Worm (Caenorhabditis elegans): Measurements from ENCODE around the gene ulp-2.

ulp-2 gene

DNA sequence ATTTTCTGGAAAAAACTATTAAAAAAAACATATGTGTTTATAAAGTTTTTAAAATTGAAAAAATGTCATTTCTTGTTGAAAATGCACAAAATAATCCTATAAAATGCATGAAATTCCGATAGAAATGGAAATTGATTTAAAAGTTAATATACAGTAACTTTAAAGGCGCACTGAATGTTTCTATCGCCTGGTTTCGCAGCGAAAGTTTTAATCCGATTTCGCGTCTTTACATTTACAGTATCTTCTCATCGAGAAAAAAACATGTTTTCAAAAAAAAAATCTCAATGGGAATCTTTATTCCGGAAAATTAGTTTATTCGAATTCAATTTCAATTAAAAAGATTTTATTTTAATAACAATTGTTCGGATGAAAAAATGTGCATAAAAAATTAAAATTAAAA lies 45.5 kb downstream of the ulp-2 start, which contains the start of gene R05F9.11 (continued):
- TF ChIP-seq aptf-3 (GFP tag; IDR thresholded peaks at IDR 0.05) (no peak), F33H1.4 (GFP tag; IDR thresholded peaks at IDR 0.05) (peak; percentile 95), tbp1 (GFP tag; optimal IDR thresholded peaks at IDR 0.05) (peak; percentile 42), B0019.2 (GFP tag; conservative IDR thresholded peaks at IDR 0.05) (no peak), lag-1 (GFP tag; IDR thresholded peaks at IDR 0.05) (no peak), him-1 (tag; optimal IDR thresholded peaks at IDR 0.05) (peak; percentile 79), mcd-1 (GFP tag; IDR thresholded peaks at IDR 0.05) (0 out of 2 replicates have a peak, but pooled peaks have one; percentile 18), D2030.7 (GFP tag; IDR thresholded peaks at IDR 0.05) (peak; percentile 66), egrh-3 (GFP tag; IDR thresholded peaks at IDR 0.05) (no peak), F49E8.2 (tag; optimal IDR thresholded peaks at IDR 0.05; ENCODE audit: insufficient read depth) (peak; percentile 43), nhr-90 (tag; optimal IDR thresholded peaks at IDR 0.05) (no peak), F10E7.11 (tag; optimal IDR thresholded peaks at IDR 0.05) (no peak), efl-1 (GFP tag; optimal IDR thresholded peaks at IDR 0.05) (peak; percentile 27), somi-1 (GFP tag; optimal IDR thresholded peaks at IDR 0.05) (no peak), repo-1 (tag; optimal IDR thresholded peaks at IDR 0.05) (no peak), tlf-1 (GFP tag; optimal IDR thresholded peaks at IDR 0.05) (peak; percentile 4), lin-26 (GFP tag; IDR thresholded peaks at IDR 0.05) (no peak), lsl-1 (GFP tag; optimal IDR thresholded peaks at IDR 0.05) (peak; percentile 94), Y79H2A.3 (GFP tag; conservative IDR thresholded peaks at IDR 0.05) (no peak), lin-54 (GFP tag; optimal IDR thresholded peaks at IDR 0.05) (peak; percentile 45), zim-3 (tag; optimal IDR thresholded peaks at IDR 0.05) (no peak)

DNA sequence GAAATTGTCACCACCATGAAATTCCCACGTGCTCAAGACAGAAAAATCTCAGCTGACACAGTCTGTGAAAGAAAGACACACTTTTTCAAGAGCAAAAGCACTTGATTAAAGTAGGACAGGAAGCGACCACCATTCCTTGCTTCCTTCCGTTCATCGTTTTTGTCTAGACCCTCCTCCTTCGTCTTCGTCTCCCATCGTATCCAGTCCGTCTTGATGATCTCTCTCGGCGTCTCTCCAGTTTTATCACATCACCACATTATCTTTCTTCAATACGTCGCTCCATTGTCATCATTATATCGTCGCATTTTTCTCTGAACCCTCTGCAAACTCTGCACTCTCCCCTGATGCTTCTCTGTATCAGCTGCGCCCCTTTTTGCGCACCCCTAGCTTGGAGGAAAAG lies 51.5 kb downstream of the ulp-2 start:
- TF ChIP-seq lin-35 (GFP tag; optimal IDR thresholded peaks at IDR 0.05) (no peak), zfh-2 (GFP tag; conservative IDR thresholded peaks at IDR 0.05) (0 out of 2 replicates have a peak, but pooled peaks have one; percentile 35), mel-28 (tag; optimal IDR thresholded peaks at IDR 0.05; ENCODE audit: borderline replicate concordance) (no peak), K11D2.4 (GFP tag; IDR thresholded peaks at IDR 0.05) (0 out of 2 replicates have a peak, but pooled peaks have one; percentile 9), lin-40 (tag; optimal IDR thresholded peaks at IDR 0.05) (peak; percentile 24), egl-44 (GFP tag; IDR thresholded peaks at IDR 0.05) (no peak), cebp-1 (GFP tag; IDR thresholded peaks at IDR 0.05) (no peak), cebp-1 (tag; optimal IDR thresholded peaks at IDR 0.05) (peak; percentile 20), hmg-1.2 (GFP tag; IDR thresholded peaks at IDR 0.05) (peak; percentile 40; the same call in 1 of the 2 replicates), attf-5 (GFP tag; optimal IDR thresholded peaks at IDR 0.05) (peak; percentile 22), nfya-1 (tag; optimal IDR thresholded peaks at IDR 0.05; ENCODE audit: borderline replicate concordance, insufficient read depth) (no peak)

DNA sequence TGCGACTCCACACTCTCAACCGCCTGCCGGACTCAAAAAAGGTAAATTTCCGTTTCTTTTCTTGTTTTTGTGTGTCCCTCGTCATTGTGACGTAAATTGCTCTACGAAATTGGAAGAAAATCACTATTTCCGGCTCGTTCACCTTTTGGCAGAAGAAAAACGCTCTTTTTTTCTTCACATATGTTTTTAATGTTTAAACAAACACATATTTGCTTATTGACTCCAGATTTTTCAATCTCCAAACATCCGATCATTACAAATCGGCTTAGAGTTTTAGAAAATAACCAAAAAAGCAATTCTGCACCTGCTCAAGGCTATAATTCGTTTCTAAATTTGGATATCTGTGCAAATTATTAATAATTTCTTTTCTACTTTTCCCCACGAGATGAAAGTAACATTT lies 53.8 kb downstream of the ulp-2 start:
- no peak for TF ChIP-seq K11D2.4 (GFP tag; IDR thresholded peaks at IDR 0.05)
- no peak for TF ChIP-seq ets-4 (GFP tag; optimal IDR thresholded peaks at IDR 0.05)
- TF ChIP-seq hmg-20 (GFP tag; IDR thresholded peaks at IDR 0.05) = no peak
- TF ChIP-seq pbrm-1 (GFP tag; IDR thresholded peaks at IDR 0.05) = no peak
- TF ChIP-seq Y53G8AR.9 (GFP tag; conservative IDR thresholded peaks at IDR 0.05) = no peak
- TF ChIP-seq B0019.2 (GFP tag; conservative IDR thresholded peaks at IDR 0.05) = no peak
- TF ChIP-seq ccch-3 (GFP tag; optimal IDR thresholded peaks at IDR 0.05) = no peak
- TF ChIP-seq dpl-1 (GFP tag; optimal IDR thresholded peaks at IDR 0.05) = no peak
- no peak for TF ChIP-seq nfyb-1 (GFP tag; IDR thresholded peaks at IDR 0.05)
- TF ChIP-seq chd-7 (tag; optimal IDR thresholded peaks at IDR 0.05) = no peak
- no peak for TF ChIP-seq sptf-2 (GFP tag; optimal IDR thresholded peaks at IDR 0.05)
- TF ChIP-seq akir-1 (GFP tag; optimal IDR thresholded peaks at IDR 0.05) = no peak
- TF ChIP-seq lir-1 (GFP tag; conservative IDR thresholded peaks at IDR 0.05) = no peak
